Fruit fly (Drosophila melanogaster) Kc167 (cell line): ENCODE results near the gene CG1486.

Experiments
- Myc ChIP-seq: fragments of >200 bp; optimal IDR thresholded peaks from 2 replicates; lab custom pipeline; 2017; ENCODE audit warnings: missing external identifiers
- Sin3A ChIP-seq: fragments of >200 bp; optimal IDR thresholded peaks from 2 replicates; lab custom pipeline; 2018; ENCODE audit warnings: missing external identifiers
- h ChIP-seq: fragments of >200 bp; optimal IDR thresholded peaks from 3 replicates; lab custom pipeline; 2018; ENCODE audit warnings: missing external identifiers
- insv ChIP-seq: fragments of >200 bp; optimal IDR thresholded peaks from 3 replicates; lab custom pipeline; 2018; ENCODE audit warnings: missing external identifiers
- psq ChIP-seq: fragments of >200 bp; optimal IDR thresholded peaks from 2 replicates; lab custom pipeline; 2017; ENCODE audit warnings: missing external identifiers
- ttk ChIP-seq: sonication (Bioruptor generic); optimal IDR thresholded peaks from 2 replicates; lab custom pipeline; 2017; ENCODE audit warnings: missing external identifiers

CG1486 gene

dm6 chrX:21323933-21324688 lies at the start of gene CG1486, which contains the start of gene Dd:
Gene CG1486, plus strand, starts transcription at chrX:21324046.
Gene Dd, minus strand, starts transcription at chrX:21324009.
- TF ChIP-seq h (lab: Kevin White, UChicago): no peak
- no peak for TF ChIP-seq Myc
- no peak for TF ChIP-seq ttk (lab: Kevin White, UChicago)
- TF ChIP-seq Sin3A (lab: Kevin White, UChicago): peak; percentile 13
- no peak for TF ChIP-seq psq (lab: Kevin White, UChicago)
- no peak for TF ChIP-seq insv (lab: Kevin White, UChicago)

dm6 chrX:21276494-21276893 lies 47.4 kb upstream of the CG1486 start:
- TF ChIP-seq Sin3A (lab: Kevin White, UChicago) (no peak), h (lab: Kevin White, UChicago) (no peak), ttk (lab: Kevin White, UChicago) (no peak), psq (lab: Kevin White, UChicago) (no peak), insv (lab: Kevin White, UChicago) (no peak), Myc (no peak)

dm6 chrX:21279311-21279890 lies 44.4 kb upstream of the CG1486 start:
- TF ChIP-seq insv (lab: Kevin White, UChicago): no peak
- TF ChIP-seq Myc: no peak
- TF ChIP-seq psq (lab: Kevin White, UChicago): no peak
- no peak for TF ChIP-seq ttk (lab: Kevin White, UChicago)
- TF ChIP-seq Sin3A (lab: Kevin White, UChicago): no peak
- TF ChIP-seq h (lab: Kevin White, UChicago): no peak

- no peak for TF ChIP-seq psq (lab: Kevin White, UChicago)
- TF ChIP-seq Myc: no peak
- no peak for TF ChIP-seq insv (lab: Kevin White, UChicago)
- TF ChIP-seq Sin3A (lab: Kevin White, UChicago): no peak
- no peak for TF ChIP-seq h (lab: Kevin White, UChicago)
- no peak for TF ChIP-seq ttk (lab: Kevin White, UChicago)
Observed at dm6 chrX:21280629-21281028, 43.2 kb upstream of the CG1486 start.

dm6 chrX:21281039-21281911 lies 42.6 kb upstream of the CG1486 start, which contains the start of gene Mnr:
Gene Mnr, minus strand, starts transcription at chrX:21281171.
- no peak for TF ChIP-seq h (lab: Kevin White, UChicago)
- TF ChIP-seq ttk (lab: Kevin White, UChicago): no peak
- TF ChIP-seq Myc: no peak
- no peak for TF ChIP-seq psq (lab: Kevin White, UChicago)
- TF ChIP-seq Sin3A (lab: Kevin White, UChicago): no peak
- no peak for TF ChIP-seq insv (lab: Kevin White, UChicago)

DNA sequence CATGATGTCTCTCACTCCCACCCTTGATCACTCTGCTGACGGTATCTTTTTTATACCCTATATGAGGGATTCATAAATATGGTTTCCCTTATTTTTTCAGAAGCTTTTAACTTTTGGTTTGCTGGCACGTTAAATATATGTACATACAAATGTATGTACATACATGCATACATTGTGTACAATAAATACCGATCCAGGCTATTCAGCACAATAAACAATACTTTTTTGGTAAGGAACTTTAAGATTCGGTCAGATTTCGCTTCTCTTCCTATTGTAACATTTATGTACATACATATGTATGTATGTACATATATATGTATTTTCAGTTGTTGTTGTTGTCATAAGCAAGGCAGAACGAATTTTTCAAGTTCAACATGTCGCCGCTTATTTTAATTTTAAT lies 41.8 kb upstream of the CG1486 start:
- no peak for TF ChIP-seq insv (lab: Kevin White, UChicago)
- TF ChIP-seq Sin3A (lab: Kevin White, UChicago): no peak
- TF ChIP-seq psq (lab: Kevin White, UChicago): no peak
- no peak for TF ChIP-seq Myc
- TF ChIP-seq ttk (lab: Kevin White, UChicago): no peak
- no peak for TF ChIP-seq h (lab: Kevin White, UChicago)

DNA sequence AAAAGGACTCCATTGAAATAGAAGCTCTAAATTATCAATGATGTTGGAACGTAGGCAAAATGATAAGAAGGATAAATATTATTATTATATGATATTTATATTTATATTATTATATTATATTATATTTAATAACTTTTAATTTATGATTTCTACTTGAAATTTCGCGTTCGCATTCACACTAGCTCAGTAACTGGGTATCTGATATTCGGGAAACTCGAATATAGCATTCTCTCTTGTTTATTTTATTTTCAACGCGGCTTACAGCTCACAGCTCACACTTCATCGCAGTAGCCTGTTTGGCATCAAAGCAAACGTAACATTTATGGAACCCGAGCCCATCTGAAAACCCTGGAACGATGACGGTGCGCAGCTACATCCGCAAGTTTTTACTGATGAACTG lies 38.8 kb upstream of the CG1486 start, which contains the start of gene CG1494:
TSS of gene CG1494 (plus strand) at position 301 of the 400 bp plus-strand sequence.
- TF ChIP-seq Myc (no peak), insv (lab: Kevin White, UChicago) (no peak), ttk (lab: Kevin White, UChicago) (no peak), psq (lab: Kevin White, UChicago) (no peak), h (lab: Kevin White, UChicago) (no peak), Sin3A (lab: Kevin White, UChicago) (no peak)

- TF ChIP-seq h (lab: Kevin White, UChicago) (no peak), ttk (lab: Kevin White, UChicago) (no peak), psq (lab: Kevin White, UChicago) (no peak), Myc (no peak), insv (lab: Kevin White, UChicago) (no peak), Sin3A (lab: Kevin White, UChicago) (no peak)
Observed at dm6 chrX:21306485-21307142, 17.2 kb upstream of the CG1486 start, which contains the start of gene Abca3. Gene Abca3, minus strand, starts transcription at chrX:21306665.

dm6 chrX:21315852-21316251 lies 8.0 kb upstream of the CG1486 start, which contains the start of gene Rpt6:
Gene Rpt6, plus strand, starts transcription at chrX:21316052.
- no peak for TF ChIP-seq Myc
- TF ChIP-seq h (lab: Kevin White, UChicago): no peak
- TF ChIP-seq insv (lab: Kevin White, UChicago): no peak
- TF ChIP-seq ttk (lab: Kevin White, UChicago): no peak
- TF ChIP-seq Sin3A (lab: Kevin White, UChicago): no peak

dm6 chrX:21317422-21317821 lies 6.4 kb upstream of the CG1486 start, which contains the start of gene CG1801:
Gene CG1801, minus strand, starts transcription at chrX:21317522.
- TF ChIP-seq ttk (lab: Kevin White, UChicago) (no peak), Myc (no peak), Sin3A (lab: Kevin White, UChicago) (no peak), insv (lab: Kevin White, UChicago) (no peak), h (lab: Kevin White, UChicago) (no peak), psq (lab: Kevin White, UChicago) (no peak)
